Fruit fly (Drosophila melanogaster) S2 (cell line): ENCODE measurements around the gene srl.

Source experiments
- CG8478 ChIP-seq: fragments of >200 bp; optimal IDR thresholded peaks from 2 replicates; lab custom pipeline; 2018
- CTCF ChIP-seq, 2 experiments: fragments of >200 bp; optimal IDR thresholded peaks; 2 replicates each; lab custom pipeline; 2018

srl gene

DNA sequence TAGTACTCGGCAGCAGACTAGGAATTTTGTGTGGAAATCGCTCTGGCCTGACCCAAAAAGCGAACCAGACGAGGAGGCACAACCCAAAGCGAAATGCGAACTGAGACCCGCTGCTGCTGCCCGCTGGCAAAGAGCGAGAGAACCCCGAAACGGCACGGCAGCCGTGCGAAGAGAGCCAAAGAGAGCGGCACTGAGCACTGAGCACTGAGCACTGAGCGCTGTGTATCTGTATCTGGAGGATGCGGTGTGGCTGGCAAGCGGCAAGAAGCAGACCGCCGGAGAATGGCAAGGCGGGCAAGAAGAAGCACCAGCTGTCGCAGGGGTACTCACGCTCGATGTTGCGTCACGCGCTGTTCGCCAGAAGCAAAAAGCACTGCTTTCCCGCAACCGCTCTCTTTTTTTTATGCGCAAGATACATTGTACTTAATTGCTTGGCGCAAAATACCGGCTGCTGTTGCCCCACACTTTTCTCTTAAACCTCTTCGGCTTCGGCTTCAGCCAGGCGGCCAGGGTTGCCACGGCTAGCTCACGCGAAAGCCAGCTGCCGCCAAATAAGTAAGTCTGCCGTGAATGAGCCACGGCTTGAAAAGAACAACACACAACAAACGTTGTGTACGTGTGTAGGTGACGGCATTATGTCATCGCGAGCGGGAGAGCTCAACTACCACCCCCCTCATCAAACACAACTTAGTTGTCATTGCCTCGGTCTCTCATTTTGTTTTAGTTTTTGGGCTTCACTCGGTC is 24.2 kb upstream of the srl start:
- TF ChIP-seq CG8478 (lab: Kevin White, UChicago): no peak
- peak in 1 of 2 experiments; percentile 4 for TF ChIP-seq CTCF (optimal IDR thresholded peaks at IDR 0.05; lab: Kevin White, UChicago)

DNA sequence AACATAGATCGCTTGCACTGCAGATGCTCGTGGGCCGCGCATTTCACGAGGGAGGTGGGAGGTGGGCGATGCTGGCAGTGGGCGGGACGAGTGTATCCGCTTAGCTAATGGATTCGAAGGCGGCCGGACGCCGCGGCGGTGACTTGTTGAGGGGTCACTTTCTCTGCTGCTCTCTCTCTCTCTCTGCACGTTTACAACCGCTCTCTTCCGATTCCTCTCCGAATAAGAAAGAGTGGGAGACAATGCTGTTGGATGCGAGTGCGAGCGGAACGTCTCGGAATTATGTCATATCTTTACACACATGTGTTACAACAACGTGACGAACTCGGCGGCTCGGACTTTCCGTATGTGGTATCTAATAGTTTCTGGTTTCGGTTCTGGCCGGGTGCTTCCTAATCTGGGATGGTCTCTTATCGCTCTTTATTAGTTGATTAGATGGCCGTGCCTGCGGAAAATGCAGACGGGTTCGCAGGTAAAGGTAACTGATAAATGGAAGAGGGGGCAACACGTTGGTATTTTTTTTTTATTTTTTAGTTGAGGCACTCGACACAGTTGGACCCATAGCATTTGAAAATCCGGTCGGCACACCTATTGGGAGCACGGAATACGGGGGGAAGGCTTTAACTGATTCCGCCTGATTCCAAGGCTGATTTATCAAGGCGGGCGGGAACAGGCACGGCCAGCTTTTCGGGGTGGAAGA is 23.4 kb upstream of the srl start:
- TF ChIP-seq CG8478 (lab: Kevin White, UChicago): no peak
- no peak for TF ChIP-seq CTCF (optimal IDR thresholded peaks at IDR 0.05; lab: Kevin White, UChicago)

DNA sequence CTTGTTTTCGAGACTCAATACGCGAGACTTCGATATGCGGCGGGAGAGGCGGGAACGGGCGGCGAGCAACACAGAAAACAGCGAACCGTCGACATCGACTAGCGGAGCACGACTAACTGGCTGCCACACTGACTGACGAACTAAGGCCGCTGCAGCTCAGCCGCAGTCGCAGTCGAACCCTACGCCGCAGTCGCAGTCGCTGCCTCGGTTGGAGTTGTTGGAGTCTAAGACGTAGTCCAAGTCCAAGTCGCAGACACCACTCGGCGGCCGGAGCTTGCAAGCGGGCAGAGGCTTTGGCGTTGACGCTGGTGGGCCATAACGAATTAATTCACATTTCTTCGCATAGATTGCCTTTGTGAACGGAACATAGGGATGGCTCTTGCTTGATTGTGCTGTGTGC is 21.6 kb upstream of the srl start:
- TF ChIP-seq CG8478 (lab: Kevin White, UChicago) (no peak), CTCF (optimal IDR thresholded peaks at IDR 0.05; lab: Kevin White, UChicago) (no peak)

DNA sequence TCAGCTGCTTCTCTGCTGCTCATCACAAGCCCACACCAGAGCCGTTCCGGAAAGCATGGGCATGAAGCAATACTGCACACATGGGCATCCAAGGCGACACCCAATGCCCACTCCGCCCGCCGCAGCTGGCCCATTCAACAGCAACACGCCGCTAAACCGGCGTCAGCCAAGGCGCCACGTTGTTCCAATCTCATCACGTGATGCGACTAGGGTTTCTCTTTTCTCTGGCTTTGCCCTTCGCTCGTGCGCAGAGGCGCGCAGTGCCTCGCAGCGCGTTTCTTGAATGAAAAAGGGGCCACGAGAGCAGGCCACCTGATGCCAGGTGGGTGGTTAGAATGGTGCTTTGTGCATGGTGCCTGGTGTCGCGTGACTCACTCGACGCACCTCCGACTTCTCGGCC is 20.1 kb upstream of the srl start:
- TF ChIP-seq CTCF (optimal IDR thresholded peaks at IDR 0.05; lab: Kevin White, UChicago) (no peak), CG8478 (lab: Kevin White, UChicago) (no peak)

DNA sequence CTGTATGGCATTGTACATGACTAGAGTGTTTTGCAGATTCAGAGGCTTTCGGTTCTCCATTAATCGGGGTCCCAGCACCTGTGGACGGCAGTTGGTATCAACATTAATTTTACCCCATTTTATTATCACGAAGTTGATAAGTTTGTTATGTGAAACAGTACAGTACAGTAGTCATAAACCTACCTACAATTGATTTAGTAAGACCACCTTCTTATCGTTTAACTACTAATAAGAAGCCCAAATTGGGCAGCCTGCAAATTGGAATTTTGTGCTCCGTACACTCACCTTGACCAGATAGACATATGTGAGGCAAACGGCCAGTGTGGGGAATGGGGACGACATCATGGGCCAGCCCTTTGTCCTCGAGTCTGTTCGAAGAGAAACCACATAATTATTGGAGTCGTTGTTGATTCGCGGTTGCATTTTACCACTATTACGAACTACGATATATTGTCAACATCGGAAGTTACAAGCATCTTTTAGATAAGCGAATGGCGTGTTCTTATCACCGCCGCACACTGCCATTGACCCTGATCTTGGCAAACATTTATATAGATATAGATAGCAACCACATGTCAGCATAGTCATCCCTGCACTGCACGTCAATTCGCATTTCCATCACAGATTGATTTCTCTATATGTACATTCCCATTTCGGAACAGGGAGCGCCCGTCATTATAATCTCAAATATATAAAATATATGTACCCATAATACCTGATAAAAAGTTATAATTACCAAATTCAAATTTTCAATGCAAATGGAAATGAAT is 17.5 kb upstream of the srl start:
- no peak for TF ChIP-seq CTCF (optimal IDR thresholded peaks at IDR 0.05; lab: Kevin White, UChicago)
- TF ChIP-seq CG8478 (lab: Kevin White, UChicago): no peak

DNA sequence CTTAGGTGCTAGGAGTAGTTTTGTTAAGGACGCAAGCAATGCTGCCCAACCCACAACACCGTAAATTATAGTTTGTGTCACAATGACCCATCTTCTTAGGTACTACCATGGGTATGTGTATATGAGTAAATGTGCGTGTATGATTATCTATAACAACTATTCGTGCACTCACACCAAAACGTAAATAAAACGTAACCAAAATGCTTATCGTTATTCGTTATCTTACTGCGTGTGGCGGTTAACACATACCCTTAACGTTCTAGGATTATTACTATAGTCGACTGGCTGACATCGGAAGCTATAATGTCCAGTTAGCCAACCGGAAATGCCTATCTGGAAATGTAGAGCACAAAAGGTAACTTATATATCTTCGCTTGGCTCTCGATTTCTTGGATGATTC is 15.9 kb upstream of the srl start:
- TF ChIP-seq CG8478 (lab: Kevin White, UChicago): no peak
- TF ChIP-seq CTCF (optimal IDR thresholded peaks at IDR 0.05; lab: Kevin White, UChicago): no peak

DNA sequence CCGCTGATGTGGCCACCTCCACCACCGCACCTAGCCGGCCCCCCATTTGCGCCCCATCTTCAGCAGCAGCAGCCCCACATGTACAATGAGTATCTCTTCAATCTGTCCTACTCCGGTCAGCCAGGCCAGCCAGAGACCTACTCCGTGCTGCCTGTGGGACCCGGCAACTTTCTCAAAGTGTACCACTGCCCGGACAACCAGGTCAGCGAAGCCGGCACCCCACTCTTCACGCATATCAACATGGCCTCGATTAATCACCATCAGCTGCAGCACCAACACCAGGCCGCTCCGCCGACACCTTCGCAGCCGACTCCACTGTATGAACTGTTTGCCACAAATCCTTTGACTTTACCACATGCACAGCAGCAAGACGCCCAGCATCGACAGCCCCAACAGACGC is 8.7 kb upstream of the srl start:
- TF ChIP-seq CTCF (optimal IDR thresholded peaks at IDR 0.05; lab: Kevin White, UChicago) (no peak), CG8478 (lab: Kevin White, UChicago) (no peak)

DNA sequence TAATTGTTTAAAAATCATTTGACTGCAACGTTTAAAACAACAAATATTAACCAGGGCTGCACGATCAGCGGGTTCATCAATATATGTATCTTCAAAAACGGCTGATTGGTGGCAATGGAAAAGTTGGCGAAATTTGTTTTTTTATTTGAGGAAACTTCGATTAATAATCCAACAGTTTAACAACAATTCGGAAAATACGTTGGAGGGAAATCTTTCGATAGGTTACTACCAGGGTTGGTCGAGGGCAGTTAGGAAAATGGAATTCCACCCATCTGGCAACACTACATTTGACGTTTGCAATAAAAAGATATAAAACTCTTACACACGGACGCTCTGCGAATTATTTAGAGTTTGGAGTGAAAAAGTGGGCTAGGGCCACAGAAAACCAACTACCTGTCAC is 8.0 kb upstream of the srl start, which contains the start of the genes Lipt2 and CG14650:
Lipt2 (minus strand) TSS at position 217 of the 400 bp plus-strand sequence.
CG14650 (plus strand) TSS at position 275 of the 400 bp plus-strand sequence.
- TF ChIP-seq CTCF (optimal IDR thresholded peaks at IDR 0.05; lab: Kevin White, UChicago) (peak; percentile 8 to 9), CG8478 (lab: Kevin White, UChicago) (no peak)

DNA sequence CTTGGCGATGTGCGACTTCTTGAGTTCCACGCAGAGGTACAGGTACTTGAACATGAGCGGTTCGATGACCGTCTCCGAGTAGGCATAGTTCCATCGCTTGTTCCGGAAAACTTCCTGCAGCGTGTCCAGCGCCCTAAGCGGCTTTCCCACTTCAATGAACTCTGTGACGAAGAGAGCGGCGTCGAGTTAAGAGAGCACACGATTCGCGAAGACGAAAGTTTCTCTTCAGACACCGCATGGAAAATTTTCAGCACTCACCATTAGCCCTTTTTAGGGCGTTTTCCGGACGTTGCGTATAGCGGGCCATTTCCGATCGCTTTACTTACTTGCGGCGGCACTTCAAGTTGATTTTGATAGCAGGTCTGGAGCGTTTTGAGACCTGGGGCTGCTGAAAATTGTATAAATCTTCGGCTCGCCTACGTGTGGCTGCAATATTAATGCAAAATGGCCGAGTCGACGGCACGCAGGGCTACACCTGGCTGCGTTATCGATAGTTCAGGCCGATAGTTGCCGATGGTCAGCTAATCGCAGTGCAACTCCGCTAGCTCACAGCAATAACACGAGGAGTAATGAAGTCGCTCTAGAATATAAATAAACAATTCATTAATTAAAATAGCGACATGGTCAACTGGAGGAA is 4.4 kb upstream of the srl start, which contains the start of the genes eIF3a and CG1074:
eIF3a (minus strand) TSS at position 455 of the 637 bp plus-strand sequence.
CG1074 (plus strand) TSS at position 525 of the 637 bp plus-strand sequence.
- peak in 1 of 2 experiments; percentile 45 for TF ChIP-seq CTCF (optimal IDR thresholded peaks at IDR 0.05; lab: Kevin White, UChicago)
- no peak for TF ChIP-seq CG8478 (lab: Kevin White, UChicago)

DNA sequence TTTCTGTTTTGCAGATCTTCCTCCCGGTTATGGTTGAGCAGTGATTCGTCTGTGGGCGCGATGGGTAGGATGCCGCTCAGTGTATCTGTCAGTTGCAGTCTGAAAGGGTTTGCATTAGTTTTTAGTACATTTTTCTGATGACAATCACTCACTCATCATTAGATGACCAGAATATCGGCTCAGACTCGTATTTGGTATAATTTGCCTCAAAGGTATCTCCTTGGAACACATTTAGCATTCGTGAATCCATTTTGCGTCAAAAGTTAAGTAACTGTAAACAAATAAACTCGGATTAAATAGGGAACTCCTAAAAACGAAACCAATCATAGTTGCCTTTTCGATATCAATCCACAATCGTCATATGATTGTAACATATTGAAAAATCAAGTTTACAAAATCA is 2.4 kb downstream of the srl start, which contains the start of gene CG31525:
CG31525 (plus strand) TSS at position 301 of the 400 bp plus-strand sequence.
- TF ChIP-seq CG8478 (lab: Kevin White, UChicago) (no peak), CTCF (optimal IDR thresholded peaks at IDR 0.05; lab: Kevin White, UChicago) (no peak)

DNA sequence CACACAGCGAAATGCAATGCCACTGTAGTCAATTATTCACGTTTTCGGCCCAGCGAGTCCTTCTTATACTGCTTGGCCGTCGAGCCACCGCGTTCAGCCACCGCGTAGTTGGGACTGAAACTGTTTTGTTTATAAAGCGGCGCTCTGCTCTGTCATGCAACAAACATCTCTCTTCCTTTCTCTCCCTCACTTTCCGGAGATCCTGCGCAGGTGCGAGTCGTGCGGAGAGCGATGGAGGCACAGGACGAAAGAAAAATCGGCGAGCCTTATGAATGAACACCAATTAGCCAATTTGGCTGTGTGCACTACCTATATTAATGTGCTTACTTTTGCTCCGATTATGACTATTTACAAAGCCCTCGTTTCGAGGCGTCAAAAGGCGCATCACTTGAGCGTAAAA is 9.7 kb downstream of the srl start, which contains the start of gene CG32944:
CG32944 (minus strand) TSS at position 97 of the 400 bp plus-strand sequence.
- TF ChIP-seq CG8478 (lab: Kevin White, UChicago) (no peak), CTCF (optimal IDR thresholded peaks at IDR 0.05; lab: Kevin White, UChicago) (no peak)

DNA sequence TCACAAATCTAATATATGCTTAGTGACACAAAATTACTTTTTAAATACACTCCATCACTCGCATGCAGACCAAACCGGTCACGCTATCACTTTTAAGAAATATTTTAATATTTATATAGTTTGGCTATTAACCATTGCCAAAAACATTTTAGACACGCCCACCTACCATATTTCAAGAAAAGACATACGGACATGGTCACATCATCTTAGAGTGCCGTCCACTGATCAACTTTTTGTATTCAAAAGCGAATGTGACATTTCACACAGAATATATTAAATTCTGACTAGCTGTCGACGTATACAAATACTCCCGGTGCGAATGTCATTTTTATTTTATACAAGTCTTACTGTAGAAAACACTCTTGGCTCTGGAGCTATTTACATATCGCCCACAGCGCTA is 13.0 kb downstream of the srl start, which contains the start of gene CG31528:
CG31528 (plus strand) TSS at position 301 of the 400 bp plus-strand sequence.
- TF ChIP-seq CG8478 (lab: Kevin White, UChicago) (no peak), CTCF (optimal IDR thresholded peaks at IDR 0.05; lab: Kevin White, UChicago) (no peak)

DNA sequence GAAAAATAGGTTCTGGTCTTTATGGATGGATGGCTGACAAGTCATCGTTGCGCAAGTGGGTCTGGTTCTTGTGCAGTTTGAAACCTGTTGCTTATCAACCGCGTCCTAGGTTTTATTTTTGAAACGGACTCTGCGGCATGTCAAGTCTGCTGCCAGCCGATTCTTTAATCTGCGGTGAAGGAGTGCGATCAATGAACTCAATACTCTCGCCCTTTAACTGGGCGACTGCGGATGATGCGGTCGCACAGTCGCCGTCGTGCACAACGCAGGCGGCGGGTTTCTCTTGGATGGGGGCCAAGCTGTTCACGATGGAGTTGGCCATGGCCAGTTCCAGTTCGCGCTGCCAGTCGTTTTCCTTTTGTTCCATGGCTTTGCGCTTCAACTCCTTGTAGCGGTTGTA is 21.8 kb downstream of the srl start:
- TF ChIP-seq CG8478 (lab: Kevin White, UChicago) (no peak), CTCF (optimal IDR thresholded peaks at IDR 0.05; lab: Kevin White, UChicago) (no peak)
